Worm (Caenorhabditis elegans): ENCODE measurements around the gene C07C7.3.

C07C7.3 gene

DNA sequence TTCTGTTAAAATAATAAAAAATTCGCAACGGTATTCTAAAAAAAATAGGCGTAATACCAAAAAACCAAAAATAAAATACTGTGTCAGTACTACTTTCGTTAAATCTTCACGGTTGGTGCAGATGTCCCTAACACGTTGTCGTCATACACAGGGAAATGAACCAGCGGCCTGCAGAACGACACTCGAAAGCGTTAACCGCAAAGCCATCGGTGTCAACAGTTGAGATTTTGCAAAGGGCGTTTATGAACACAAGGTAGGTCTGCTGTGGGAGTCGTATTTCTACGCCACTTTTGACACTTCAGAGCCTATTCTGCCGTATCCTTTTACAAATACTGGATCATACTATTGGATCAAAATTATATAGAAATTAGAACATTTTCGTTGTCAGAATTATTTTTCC, 25.3 kb downstream of the C07C7.3 start (continued):
- TF ChIP-seq aptf-2 (GFP tag; conservative IDR thresholded peaks at IDR 0.05) (0 out of 2 replicates have a peak, but pooled peaks have one; percentile 36), lin-54 (GFP tag; optimal IDR thresholded peaks at IDR 0.05) (no peak), snpc-3.4 (tag; optimal IDR thresholded peaks at IDR 0.05) (peak; percentile 75), Y56A3A.18 (GFP tag; IDR thresholded peaks at IDR 0.05) (0 out of 2 replicates have a peak, but pooled peaks have one; percentile 26), atf-7 (tag; optimal IDR thresholded peaks at IDR 0.05) (no peak), ztf-28 (GFP tag; IDR thresholded peaks at IDR 0.05) (0 out of 2 replicates have a peak, but pooled peaks have one; percentile 62), rcor-1 (GFP tag; IDR thresholded peaks at IDR 0.05) (no peak), F33H1.4 (GFP tag; IDR thresholded peaks at IDR 0.05) (peak; percentile 27; the same call in 1 of the 2 replicates), F57C9.4 (tag; optimal IDR thresholded peaks at IDR 0.05) (no peak), B0336.3 (GFP tag; IDR thresholded peaks at IDR 0.05) (no peak), zim-3 (tag; optimal IDR thresholded peaks at IDR 0.05) (peak; percentile 62), K12H6.12 (tag; optimal IDR thresholded peaks at IDR 0.05) (no peak), unc-130 (GFP tag; optimal IDR thresholded peaks at IDR 0.05) (peak; percentile 48), B0261.1 (tag; optimal IDR thresholded peaks at IDR 0.05) (peak; percentile 86), lin-35 (GFP tag; optimal IDR thresholded peaks at IDR 0.05) (no peak), ztf-18 (tag; optimal IDR thresholded peaks at IDR 0.05) (peak; percentile 48)

DNA sequence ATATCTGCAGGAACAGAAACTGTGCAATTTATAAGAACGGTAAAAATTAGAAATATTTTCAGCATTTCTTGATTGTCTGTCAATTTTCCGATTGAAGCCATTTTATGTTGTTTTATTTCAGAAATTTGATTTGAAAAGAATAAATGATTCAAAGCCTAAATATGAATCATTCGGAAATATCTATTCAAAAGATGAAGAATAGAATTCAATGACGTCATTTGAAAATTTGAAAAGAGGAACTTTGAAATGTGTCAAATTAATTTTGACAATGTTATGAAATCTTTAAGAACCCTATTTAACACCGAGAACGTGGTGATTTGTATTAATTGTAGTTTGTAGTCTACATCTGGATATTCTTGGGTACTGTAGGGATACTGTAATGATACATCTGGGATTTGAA, 26.7 kb downstream of the C07C7.3 start, which contains the start of gene C46C2.5:
Gene C46C2.5, minus strand, starts transcription at position 101 of the 400 bp plus-strand sequence.
- no peak for TF ChIP-seq pbrm-1 (GFP tag; IDR thresholded peaks at IDR 0.05)
- no peak for TF ChIP-seq pha-4 (tag; optimal IDR thresholded peaks at IDR 0.05)
- no peak for TF ChIP-seq F37B4.10 (GFP tag; IDR thresholded peaks at IDR 0.05)
- no peak for TF ChIP-seq K12H6.12 (tag; optimal IDR thresholded peaks at IDR 0.05)
- no peak for TF ChIP-seq B0035.1 (tag; optimal IDR thresholded peaks at IDR 0.05)
- no peak for TF ChIP-seq madf-3 (GFP tag; IDR thresholded peaks at IDR 0.05)
- TF ChIP-seq T26A5.8 (tag; optimal IDR thresholded peaks at IDR 0.05) = no peak
- no peak for TF ChIP-seq B0261.1 (tag; optimal IDR thresholded peaks at IDR 0.05)
- no peak for TF ChIP-seq zim-3 (tag; optimal IDR thresholded peaks at IDR 0.05)
- no peak for TF ChIP-seq Y53F4B.3 (GFP tag; IDR thresholded peaks at IDR 0.05)
- TF ChIP-seq snpc-1.1 (tag; optimal IDR thresholded peaks at IDR 0.05; ENCODE audit: insufficient read depth) = no peak
- TF ChIP-seq Y53G8AR.9 (GFP tag; conservative IDR thresholded peaks at IDR 0.05) = no peak
- no peak for TF ChIP-seq ztf-18 (tag; optimal IDR thresholded peaks at IDR 0.05)
- no peak for TF ChIP-seq chd-7 (tag; optimal IDR thresholded peaks at IDR 0.05)
- TF ChIP-seq ama-1 (optimal IDR thresholded peaks at IDR 0.05) = no peak
- TF ChIP-seq ama-1 (GFP tag; optimal IDR thresholded peaks at IDR 0.05) = no peak
- no peak for TF ChIP-seq somi-1 (GFP tag; optimal IDR thresholded peaks at IDR 0.05)
- TF ChIP-seq dox-1 (GFP tag; IDR thresholded peaks at IDR 0.05) = no peak
- no peak for TF ChIP-seq ztf-26 (tag; optimal IDR thresholded peaks at IDR 0.05)

DNA sequence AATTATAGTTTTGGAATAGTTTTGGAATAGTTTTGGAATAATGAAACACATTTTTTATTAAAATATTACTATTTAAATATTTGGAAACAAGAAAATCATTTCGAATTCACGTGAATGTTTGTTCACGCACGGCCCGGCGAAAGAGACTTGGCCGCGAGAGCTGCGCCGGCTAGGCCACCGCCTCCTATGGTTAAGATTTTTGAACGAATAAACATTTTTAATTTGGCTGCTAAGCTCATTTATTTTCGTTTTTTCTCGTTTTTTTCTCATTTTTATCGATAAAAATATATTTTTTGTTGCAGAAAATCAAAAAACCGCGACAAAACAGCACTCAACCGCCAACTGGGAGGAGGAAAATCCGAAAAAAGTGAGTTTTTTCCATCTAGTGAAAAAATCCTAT, 28.7 kb downstream of the C07C7.3 start, which contains the start of gene C46C2.7:
Gene C46C2.7, plus strand, starts transcription at position 301 of the 400 bp plus-strand sequence.
- TF ChIP-seq hmg-1.2 (GFP tag; IDR thresholded peaks at IDR 0.05) = peak; percentile 86

DNA sequence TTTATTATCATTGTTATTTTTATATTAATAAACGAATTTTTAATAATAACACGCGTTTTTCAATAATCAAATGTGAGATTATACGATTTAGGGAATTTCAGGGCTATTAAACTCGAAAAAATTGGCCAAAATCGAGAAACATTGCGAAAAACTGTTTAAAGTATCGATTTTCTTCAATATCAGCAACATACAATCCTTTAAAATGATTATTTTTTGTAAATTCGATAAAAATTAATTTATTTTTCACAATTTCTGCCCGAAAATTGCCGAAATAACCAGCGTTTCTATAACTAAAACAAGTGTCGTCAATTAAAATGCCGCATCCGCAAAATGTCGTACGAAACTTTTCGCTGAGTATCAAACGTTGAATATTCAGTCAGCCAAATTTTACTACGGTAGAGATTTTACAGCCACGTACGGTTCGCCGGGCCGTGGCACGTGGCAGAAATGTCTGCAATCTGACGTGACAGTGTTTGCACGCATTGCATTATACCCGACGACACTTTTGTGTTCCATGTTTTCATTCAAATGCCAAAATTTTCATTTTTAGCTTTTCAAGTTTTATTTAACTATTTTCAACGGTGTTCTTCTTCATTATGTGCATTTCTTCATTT, 30.3 kb downstream of the C07C7.3 start:
- peak; percentile 61 for TF ChIP-seq him-1 (tag; optimal IDR thresholded peaks at IDR 0.05)
- TF ChIP-seq pbrm-1 (GFP tag; IDR thresholded peaks at IDR 0.05) = peak; percentile 99
- TF ChIP-seq F49E8.2 (tag; optimal IDR thresholded peaks at IDR 0.05; ENCODE audit: insufficient read depth) = peak; percentile 28
- peak; percentile 96 for TF ChIP-seq attf-6 (GFP tag; IDR thresholded peaks at IDR 0.05)
- 0 out of 2 replicates have a peak, but pooled peaks have one; percentile 81 for TF ChIP-seq nfya-2 (GFP tag; IDR thresholded peaks at IDR 0.05)
- TF ChIP-seq athp-1 (tag; optimal IDR thresholded peaks at IDR 0.05) = peak; percentile 46
- TF ChIP-seq attf-5 (GFP tag; optimal IDR thresholded peaks at IDR 0.05) = peak; percentile 13
- TF ChIP-seq nfyb-1 (GFP tag; IDR thresholded peaks at IDR 0.05) = peak; percentile 99
- peak; percentile 99 for TF ChIP-seq Y53G8AR.9 (GFP tag; conservative IDR thresholded peaks at IDR 0.05)
- TF ChIP-seq aptf-2 (GFP tag; conservative IDR thresholded peaks at IDR 0.05) = peak; percentile 96
- peak; percentile 100 for TF ChIP-seq Y95B8A.8 (GFP tag; IDR thresholded peaks at IDR 0.05)
- peak; percentile 100 for TF ChIP-seq B0019.2 (GFP tag; conservative IDR thresholded peaks at IDR 0.05)
- peak; percentile 78 for TF ChIP-seq lin-54 (GFP tag; optimal IDR thresholded peaks at IDR 0.05)
- TF ChIP-seq hrde-1 (tag; optimal IDR thresholded peaks at IDR 0.05; ENCODE audit: borderline replicate concordance) = peak; percentile 24
- TF ChIP-seq ceh-40 (GFP tag; IDR thresholded peaks at IDR 0.05) = peak; percentile 90
- peak; percentile 56 for TF ChIP-seq unc-130 (GFP tag; optimal IDR thresholded peaks at IDR 0.05)

Measured in whole organism, young adult.